In genomic region chrX:19106842-19107557, dm6 we compare ENCODE assay signal across 1 fruit fly cellular context.
TF ChIP-seq lines count a peak whose summit lies in the region.

No protein-coding gene starts in this region.

TF ChIP-seq in whole organism, embryonic, 481 proteins besides CTCF, POLR2A, EP300 and RAD21 (continued from another document and continues in another):
- TF ChIP-seq Trl (optimal IDR thresholded peaks at IDR 0.05; lab: Kevin White, UChicago) (no peak), Trl (GFP tag; optimal IDR thresholded peaks at IDR 0.05; lab: Kevin White, UChicago) (no peak), Gsc (GFP tag; IDR thresholded peaks at IDR 0.05; lab: Robert Waterston, UW) (no peak), CG2678 (tag; optimal IDR thresholded peaks at IDR 0.05; lab: Kevin White, UChicago) (peak; percentile 68), grn (GFP tag; optimal IDR thresholded peaks at IDR 0.05; lab: Kevin White, UChicago) (no peak), row (GFP tag; IDR thresholded peaks at IDR 0.05; lab: Robert Waterston, UW) (peak; percentile 54), CG16863 (GFP tag; optimal IDR thresholded peaks at IDR 0.05; lab: Kevin White, UChicago) (peak; percentile 7), nom (GFP tag; optimal IDR thresholded peaks at IDR 0.05; lab: Kevin White, UChicago) (no peak), peb (GFP tag; IDR thresholded peaks at IDR 0.05; lab: Robert Waterston, UW) (no peak), CG15479 (GFP tag; optimal IDR thresholded peaks at IDR 0.05; lab: Kevin White, UChicago) (no peak), CG8765 (GFP tag; IDR thresholded peaks at IDR 0.05; lab: Robert Waterston, UW) (no peak), NFAT (GFP tag; IDR thresholded peaks at IDR 0.05; lab: Robert Waterston, UW) (no peak), Atf-2 (GFP tag; optimal IDR thresholded peaks at IDR 0.05; lab: Kevin White, UChicago) (no peak), CG12744 (GFP tag; optimal IDR thresholded peaks at IDR 0.05; lab: Kevin White, UChicago) (no peak), tin (GFP tag; optimal IDR thresholded peaks at IDR 0.05; lab: Kevin White, UChicago) (peak; percentile 30), CG4854 (GFP tag; optimal IDR thresholded peaks at IDR 0.05; lab: Kevin White, UChicago) (no peak), CG7745 (tag; optimal IDR thresholded peaks at IDR 0.05; lab: Kevin White, UChicago) (no peak), hbn (GFP tag; IDR thresholded peaks at IDR 0.05; lab: Robert Waterston, UW; ENCODE audit: partially characterized antibody) (no peak), CG7786 (GFP tag; optimal IDR thresholded peaks at IDR 0.05; lab: Kevin White, UChicago) (no peak), so (GFP tag; IDR thresholded peaks at IDR 0.05; lab: Robert Waterston, UW) (no peak), caup (GFP tag; optimal IDR thresholded peaks at IDR 0.05; lab: Kevin White, UChicago; ENCODE audit: severe bottlenecking) (no peak), CG10209 (GFP tag; optimal IDR thresholded peaks at IDR 0.05; lab: Kevin White, UChicago) (peak; percentile 32), Optix (GFP tag; IDR thresholded peaks at IDR 0.05; lab: Robert Waterston, UW) (no peak), CG10147 (GFP tag; optimal IDR thresholded peaks at IDR 0.05; lab: Kevin White, UChicago) (no peak), zf30C (GFP tag; optimal IDR thresholded peaks at IDR 0.05; lab: Kevin White, UChicago) (no peak), CG13775 (GFP tag; optimal IDR thresholded peaks at IDR 0.05; lab: Kevin White, UChicago) (no peak), CG9727 (GFP tag; optimal IDR thresholded peaks at IDR 0.05; lab: Kevin White, UChicago) (peak; percentile 11), Chrac-16 (GFP tag; optimal IDR thresholded peaks at IDR 0.05; lab: Kevin White, UChicago) (peak; percentile 12), CG34224 (GFP tag; IDR thresholded peaks at IDR 0.05; lab: Robert Waterston, UW; ENCODE audit: partially characterized antibody) (no peak), CHES-1-like (GFP tag; optimal IDR thresholded peaks at IDR 0.05; lab: Kevin White, UChicago) (no peak), CG6765 (GFP tag; optimal IDR thresholded peaks at IDR 0.05; lab: Kevin White, UChicago) (no peak), her (GFP tag; optimal IDR thresholded peaks at IDR 0.05; lab: Kevin White, UChicago) (no peak), CG3838 (GFP tag; optimal IDR thresholded peaks at IDR 0.05; lab: Kevin White, UChicago) (no peak), CG4617 (GFP tag; optimal IDR thresholded peaks at IDR 0.05; lab: Kevin White, UChicago; ENCODE audit: borderline replicate concordance) (no peak), CG14014 (GFP tag; IDR thresholded peaks at IDR 0.05; lab: Robert Waterston, UW) (no peak), sima (GFP tag; optimal IDR thresholded peaks at IDR 0.05; lab: Kevin White, UChicago) (no peak), seq (GFP tag; IDR thresholded peaks at IDR 0.05; lab: Robert Waterston, UW) (no peak), ash1 (GFP tag; optimal IDR thresholded peaks at IDR 0.05; lab: Kevin White, UChicago) (no peak), Sry-δ (GFP tag; optimal IDR thresholded peaks at IDR 0.05; lab: Kevin White, UChicago) (no peak), Hmx (GFP tag; optimal IDR thresholded peaks at IDR 0.05; lab: Kevin White, UChicago) (no peak), CrebB (tag; optimal IDR thresholded peaks at IDR 0.05; lab: Kevin White, UChicago) (no peak), Lhr (GFP tag; optimal IDR thresholded peaks at IDR 0.05; lab: Kevin White, UChicago) (no peak), CoRest (tag; optimal IDR thresholded peaks at IDR 0.05; lab: Kevin White, UChicago) (peak; percentile 51), pita (GFP tag; optimal IDR thresholded peaks at IDR 0.05; lab: Kevin White, UChicago) (no peak), Nf-YA (GFP tag; IDR thresholded peaks at IDR 0.05; lab: Robert Waterston, UW) (no peak), CG3995 (GFP tag; optimal IDR thresholded peaks at IDR 0.05; lab: Kevin White, UChicago) (no peak), sr (GFP tag; IDR thresholded peaks at IDR 0.05; lab: Robert Waterston, UW) (no peak), crol (GFP tag; IDR thresholded peaks at IDR 0.05; lab: Robert Waterston, UW) (peak; percentile 70), fru (optimal IDR thresholded peaks at IDR 0.05; lab: Kevin White, UChicago) (no peak), eve (GFP tag; optimal IDR thresholded peaks at IDR 0.05; lab: Kevin White, UChicago) (peak in 1 of 2 experiments; percentile 78), CG6854 (GFP tag; optimal IDR thresholded peaks at IDR 0.05; lab: Kevin White, UChicago) (peak; percentile 22), CG10565 (GFP tag; optimal IDR thresholded peaks at IDR 0.05; lab: Kevin White, UChicago) (no peak), onecut (GFP tag; IDR thresholded peaks at IDR 0.05; lab: Robert Waterston, UW) (no peak), CG4282 (GFP tag; optimal IDR thresholded peaks at IDR 0.05; lab: Kevin White, UChicago) (no peak), Dll (GFP tag; IDR thresholded peaks at IDR 0.05; lab: Robert Waterston, UW; ENCODE audit: partially characterized antibody) (no peak), CG17361 (GFP tag; IDR thresholded peaks at IDR 0.05; lab: Robert Waterston, UW) (peak; percentile 55), eyg (GFP tag; optimal IDR thresholded peaks at IDR 0.05; lab: Kevin White, UChicago) (no peak), sug (tag; optimal IDR thresholded peaks at IDR 0.05; lab: Kevin White, UChicago) (peak; percentile 49), ssp (GFP tag; IDR thresholded peaks at IDR 0.05; lab: Robert Waterston, UW) (no peak), HHEX (GFP tag; optimal IDR thresholded peaks at IDR 0.05; lab: Kevin White, UChicago) (peak; percentile 49), CG30431 (GFP tag; optimal IDR thresholded peaks at IDR 0.05; lab: Kevin White, UChicago) (no peak), run (tag; optimal IDR thresholded peaks at IDR 0.05; lab: Kevin White, UChicago) (no peak), slp2 (GFP tag; optimal IDR thresholded peaks at IDR 0.05; lab: Kevin White, UChicago) (no peak), CG13296 (GFP tag; optimal IDR thresholded peaks at IDR 0.05; lab: Kevin White, UChicago) (peak; percentile 7), sob (GFP tag; IDR thresholded peaks at IDR 0.05; lab: Robert Waterston, UW) (peak; percentile 11; the same call in 1 of the 2 replicates), abd-A (tag; optimal IDR thresholded peaks at IDR 0.05; lab: Kevin White, UChicago) (no peak), Tbp (GFP tag; optimal IDR thresholded peaks at IDR 0.05; lab: Kevin White, UChicago) (no peak), CG15696 (tag; optimal IDR thresholded peaks at IDR 0.05; lab: Kevin White, UChicago) (no peak), Ptx1 (GFP tag; IDR thresholded peaks at IDR 0.05; lab: Robert Waterston, UW) (peak; percentile 48), HLH54F (GFP tag; optimal IDR thresholded peaks at IDR 0.05; lab: Kevin White, UChicago) (no peak), Ets65A (GFP tag; lab: Kevin White, UChicago) (peak; percentile 89), CG12391 (tag; optimal IDR thresholded peaks at IDR 0.05; lab: Kevin White, UChicago) (peak; percentile 29), CG31224 (GFP tag; IDR thresholded peaks at IDR 0.05; lab: Robert Waterston, UW) (no peak), CG7963 (GFP tag; IDR thresholded peaks at IDR 0.05; lab: Robert Waterston, UW; ENCODE audit: partially characterized antibody) (no peak), CG15073 (GFP tag; optimal IDR thresholded peaks at IDR 0.05; lab: Kevin White, UChicago) (no peak), CG2712 (tag; optimal IDR thresholded peaks at IDR 0.05; lab: Kevin White, UChicago) (peak; percentile 39), CG32772 (GFP tag; IDR thresholded peaks at IDR 0.05; lab: Robert Waterston, UW) (no peak), inv (GFP tag; IDR thresholded peaks at IDR 0.05; lab: Robert Waterston, UW; ENCODE audit: partially characterized antibody) (no peak), CG9817 (tag; optimal IDR thresholded peaks at IDR 0.05; lab: Kevin White, UChicago) (peak; percentile 37), lmd (GFP tag; IDR thresholded peaks at IDR 0.05; lab: Robert Waterston, UW) (peak; percentile 48), Dip2 (GFP tag; IDR thresholded peaks at IDR 0.05; lab: Robert Waterston, UW) (no peak), CG16813 (GFP tag; IDR thresholded peaks at IDR 0.05; lab: Robert Waterston, UW; ENCODE audit: partially characterized antibody) (no peak), pnt (GFP tag; optimal IDR thresholded peaks at IDR 0.05; lab: Kevin White, UChicago) (no peak), unc-4 (GFP tag; IDR thresholded peaks at IDR 0.05; lab: Robert Waterston, UW; ENCODE audit: partially characterized antibody) (no peak), CG4707 (GFP tag; optimal IDR thresholded peaks at IDR 0.05; lab: Kevin White, UChicago) (no peak), sd (tag; optimal IDR thresholded peaks at IDR 0.05; lab: Kevin White, UChicago) (no peak), Neu2 (GFP tag; optimal IDR thresholded peaks at IDR 0.05; lab: Kevin White, UChicago; ENCODE audit: borderline replicate concordance) (no peak), Hsf (GFP tag; optimal IDR thresholded peaks at IDR 0.05; lab: Kevin White, UChicago) (peak; percentile 23), pum (GFP tag; optimal IDR thresholded peaks at IDR 0.05; lab: Kevin White, UChicago) (peak; percentile 15), ttk (GFP tag; IDR thresholded peaks at IDR 0.05; lab: Robert Waterston, UW) (no peak), Hey (tag; optimal IDR thresholded peaks at IDR 0.05; lab: Kevin White, UChicago) (no peak), gro (GFP tag; optimal IDR thresholded peaks at IDR 0.05; lab: Kevin White, UChicago) (no peak), fd102C (GFP tag; optimal IDR thresholded peaks at IDR 0.05; lab: Kevin White, UChicago) (no peak), amos (GFP tag; IDR thresholded peaks at IDR 0.05; lab: Robert Waterston, UW; ENCODE audit: partially characterized antibody) (no peak), CG8924 (tag; optimal IDR thresholded peaks at IDR 0.05; lab: Kevin White, UChicago) (peak; percentile 30), stc (GFP tag; IDR thresholded peaks at IDR 0.05; lab: Robert Waterston, UW) (no peak), Mes4 (GFP tag; optimal IDR thresholded peaks at IDR 0.05; lab: Kevin White, UChicago) (no peak), unpg (GFP tag; optimal IDR thresholded peaks at IDR 0.05; lab: Kevin White, UChicago) (peak; percentile 38), CG18011 (GFP tag; optimal IDR thresholded peaks at IDR 0.05; lab: Kevin White, UChicago) (no peak), CG33213 (GFP tag; optimal IDR thresholded peaks at IDR 0.05; lab: Kevin White, UChicago) (no peak), Fer2 (tag; optimal IDR thresholded peaks at IDR 0.05; lab: Kevin White, UChicago) (no peak), HmgZ (tag; optimal IDR thresholded peaks at IDR 0.05; lab: Kevin White, UChicago) (peak; percentile 4), CG12942 (GFP tag; optimal IDR thresholded peaks at IDR 0.05; lab: Kevin White, UChicago) (no peak), dpn (GFP tag; optimal IDR thresholded peaks at IDR 0.05; lab: Kevin White, UChicago) (peak; percentile 4 to 14), en (GFP tag; optimal IDR thresholded peaks at IDR 0.05; lab: Kevin White, UChicago) (no peak), ato (GFP tag; IDR thresholded peaks at IDR 0.05; lab: Robert Waterston, UW; ENCODE audit: partially characterized antibody) (no peak), CG11560 (tag; IDR thresholded peaks at IDR 0.05; lab: Robert Waterston, UW) (no peak), CG2120 (GFP tag; optimal IDR thresholded peaks at IDR 0.05; lab: Kevin White, UChicago) (peak; percentile 58), CG6683 (GFP tag; optimal IDR thresholded peaks at IDR 0.05; lab: Kevin White, UChicago) (no peak), CG32532 (GFP tag; IDR thresholded peaks at IDR 0.05; lab: Robert Waterston, UW) (no peak), CG2199 (GFP tag; IDR thresholded peaks at IDR 0.05; lab: Robert Waterston, UW) (no peak), tap (tag; optimal IDR thresholded peaks at IDR 0.05; lab: Kevin White, UChicago) (peak; percentile 23), Dfd (GFP tag; optimal IDR thresholded peaks at IDR 0.05; lab: Kevin White, UChicago) (no peak), bowl (GFP tag; IDR thresholded peaks at IDR 0.05; lab: Robert Waterston, UW) (no peak), CG11723 (GFP tag; optimal IDR thresholded peaks at IDR 0.05; lab: Kevin White, UChicago) (no peak), Asciz (GFP tag; optimal IDR thresholded peaks at IDR 0.05; lab: Kevin White, UChicago) (no peak), B-H2 (GFP tag; optimal IDR thresholded peaks at IDR 0.05; lab: Kevin White, UChicago) (no peak), CG13287 (GFP tag; IDR thresholded peaks at IDR 0.05; lab: Robert Waterston, UW; ENCODE audit: partially characterized antibody) (no peak), Med (GFP tag; lab: Kevin White, UChicago) (peak; percentile 82), da (GFP tag; optimal IDR thresholded peaks at IDR 0.05; lab: Kevin White, UChicago) (no peak), YL-1 (GFP tag; optimal IDR thresholded peaks at IDR 0.05; lab: Kevin White, UChicago) (no peak), kah (GFP tag; optimal IDR thresholded peaks at IDR 0.05; lab: Kevin White, UChicago) (no peak), CG42726 (GFP tag; IDR thresholded peaks at IDR 0.05; lab: Robert Waterston, UW; ENCODE audit: partially characterized antibody) (no peak), gsb (GFP tag; IDR thresholded peaks at IDR 0.05; lab: Robert Waterston, UW) (no peak), slou (GFP tag; optimal IDR thresholded peaks at IDR 0.05; lab: Kevin White, UChicago) (peak; percentile 28), hkb (optimal IDR thresholded peaks at IDR 0.05; lab: Kevin White, UChicago) (no peak), hkb (GFP tag; IDR thresholded peaks at IDR 0.05; lab: Robert Waterston, UW) (peak; percentile 38; the same call in 1 of the 2 replicates), dati (GFP tag; IDR thresholded peaks at IDR 0.05; lab: Robert Waterston, UW) (no peak), dan (GFP tag; IDR thresholded peaks at IDR 0.05; lab: Robert Waterston, UW) (no peak), CG10543 (GFP tag; optimal IDR thresholded peaks at IDR 0.05; lab: Kevin White, UChicago) (peak; percentile 23), PHDP (tag; optimal IDR thresholded peaks at IDR 0.05; lab: Kevin White, UChicago) (peak; percentile 42), CG10979 (tag; optimal IDR thresholded peaks at IDR 0.05; lab: Kevin White, UChicago) (peak; percentile 40), Spps (tag; optimal IDR thresholded peaks at IDR 0.05; lab: Kevin White, UChicago) (no peak), Meics (GFP tag; optimal IDR thresholded peaks at IDR 0.05; lab: Kevin White, UChicago) (peak; percentile 55), CG32767 (GFP tag; IDR thresholded peaks at IDR 0.05; lab: Robert Waterston, UW) (no peak), D19B (GFP tag; optimal IDR thresholded peaks at IDR 0.05; lab: Kevin White, UChicago) (peak; percentile 8), NC2α (GFP tag; optimal IDR thresholded peaks at IDR 0.05; lab: Kevin White, UChicago) (no peak), CG9215 (GFP tag; IDR thresholded peaks at IDR 0.05; lab: Robert Waterston, UW) (peak; percentile 26; the same call in 1 of the 2 replicates)
